Fruit fly (Drosophila melanogaster): Measurements from ENCODE around the gene CG6996.

- TF ChIP-seq org-1 (GFP tag; optimal IDR thresholded peaks at IDR 0.05) = no peak
- TF ChIP-seq CG1832 (GFP tag; optimal IDR thresholded peaks at IDR 0.05) = no peak
- TF ChIP-seq CG4707 (GFP tag; optimal IDR thresholded peaks at IDR 0.05) = no peak
- TF ChIP-seq gsb (GFP tag; IDR thresholded peaks at IDR 0.05) = no peak
- no peak for TF ChIP-seq h (optimal IDR thresholded peaks at IDR 0.05)
- no peak for TF ChIP-seq CG13424 (tag; optimal IDR thresholded peaks at IDR 0.05)
- no peak for TF ChIP-seq psq (GFP tag; optimal IDR thresholded peaks at IDR 0.05)
- TF ChIP-seq Spps (tag; optimal IDR thresholded peaks at IDR 0.05) = no peak
- no peak for TF ChIP-seq slp2 (GFP tag; optimal IDR thresholded peaks at IDR 0.05)
- TF ChIP-seq wor (GFP tag; IDR thresholded peaks at IDR 0.05) = no peak
Measured at dm6 chr3L:20196321-20196720, 11.0 kb upstream of the CG6996 start.

Data from whole organism, embryonic.